Fruit fly (Drosophila melanogaster): Measurements from ENCODE around the gene CG11398.

CG11398 gene

DNA sequence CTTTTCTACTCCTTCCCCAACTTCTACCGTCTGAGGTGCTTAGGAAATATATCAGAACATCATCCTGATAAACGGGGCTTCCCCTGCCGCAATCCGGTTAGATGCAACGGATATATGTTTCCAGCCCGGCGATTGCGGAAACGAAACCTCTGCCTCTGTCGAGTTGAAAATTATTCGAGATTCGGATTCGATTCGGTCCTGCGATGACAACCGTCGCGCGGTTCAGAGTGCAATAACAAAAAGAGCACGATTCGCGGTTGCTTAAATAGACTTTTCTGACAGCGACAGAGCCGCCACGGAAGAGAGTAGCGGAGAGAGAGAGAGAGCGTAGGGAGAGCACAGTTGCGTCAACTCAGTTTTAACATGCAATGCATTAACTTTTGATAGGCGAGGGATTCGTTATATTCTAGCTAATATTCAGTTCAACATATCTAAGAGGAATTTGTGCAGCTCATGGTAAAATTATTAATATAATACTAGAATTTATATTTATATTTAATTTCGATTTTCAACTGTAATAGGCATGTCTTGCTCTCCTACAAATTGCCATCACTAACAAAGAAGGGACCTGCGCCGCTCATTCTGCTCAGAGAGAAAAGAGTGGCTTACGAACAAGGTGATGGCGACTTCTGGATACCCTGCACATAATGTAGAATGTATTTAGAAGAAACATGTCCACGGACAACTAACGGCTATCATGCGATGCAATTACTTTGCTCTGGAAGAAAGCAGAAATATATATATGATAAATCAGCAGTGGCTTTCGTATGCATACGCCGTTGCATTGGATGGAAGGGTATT is 20.1 kb upstream of the CG11398 start (continued):
- no peak for TF ChIP-seq pita (GFP tag; optimal IDR thresholded peaks at IDR 0.05)
- TF ChIP-seq CG18011 (GFP tag; optimal IDR thresholded peaks at IDR 0.05) = peak; percentile 45
- peak; percentile 76; the same call in 2 of the 3 replicates for TF ChIP-seq CG11695 (GFP tag; IDR thresholded peaks at IDR 0.05)
- TF ChIP-seq CG17359 (tag; optimal IDR thresholded peaks at IDR 0.05) = peak; percentile 81
- TF ChIP-seq CG10654 (GFP tag; optimal IDR thresholded peaks at IDR 0.05) = peak; percentile 57
- peak; percentile 79 for TF ChIP-seq BtbVII (GFP tag; optimal IDR thresholded peaks at IDR 0.05)
- TF ChIP-seq sqz (GFP tag; optimal IDR thresholded peaks at IDR 0.05) = no peak
- TF ChIP-seq CG34224 (GFP tag; IDR thresholded peaks at IDR 0.05; ENCODE audit: partially characterized antibody) = 0 out of 3 replicates have a peak, but pooled peaks have one; percentile 43
- TF ChIP-seq wek (GFP tag; optimal IDR thresholded peaks at IDR 0.05) = peak; percentile 52
- 0 out of 2 replicates have a peak, but pooled peaks have one; percentile 39 for TF ChIP-seq cas (GFP tag; IDR thresholded peaks at IDR 0.05)
- peak; percentile 77 for TF ChIP-seq CG10147 (GFP tag; optimal IDR thresholded peaks at IDR 0.05)
- peak; percentile 53 for TF ChIP-seq CG9437 (GFP tag; optimal IDR thresholded peaks at IDR 0.05)
- peak; percentile 82 for TF ChIP-seq CG17361 (GFP tag; IDR thresholded peaks at IDR 0.05)
- no peak for TF ChIP-seq tna (GFP tag; IDR thresholded peaks at IDR 0.05; ENCODE audit: partially characterized antibody)
- peak; percentile 76 for TF ChIP-seq Hmr (GFP tag; optimal IDR thresholded peaks at IDR 0.05)
- TF ChIP-seq kni (GFP tag; optimal IDR thresholded peaks at IDR 0.05) = peak; percentile 47
- peak; percentile 82 for TF ChIP-seq HLH54F (GFP tag; optimal IDR thresholded peaks at IDR 0.05)
- TF ChIP-seq Ets65A (GFP tag) = peak; percentile 97
- peak; percentile 82 for TF ChIP-seq zen (tag; optimal IDR thresholded peaks at IDR 0.05)
- TF ChIP-seq Sin3A (optimal IDR thresholded peaks at IDR 0.05) = no peak
- peak; percentile 83 for TF ChIP-seq CG17328 (GFP tag; IDR thresholded peaks at IDR 0.05)
- peak; percentile 88 for TF ChIP-seq ewg (GFP tag; optimal IDR thresholded peaks at IDR 0.05)
- peak; percentile 67 for TF ChIP-seq sens-2 (GFP tag; IDR thresholded peaks at IDR 0.05)
- peak; percentile 84 for TF ChIP-seq Sox102F (GFP tag; optimal IDR thresholded peaks at IDR 0.05)
- peak; percentile 64 for TF ChIP-seq CG12744 (GFP tag; optimal IDR thresholded peaks at IDR 0.05)
- peak; percentile 87 for TF ChIP-seq dysf (GFP tag; IDR thresholded peaks at IDR 0.05)
- peak; percentile 83 for TF ChIP-seq dmrt99B (tag; optimal IDR thresholded peaks at IDR 0.05)
- TF ChIP-seq CG6765 (GFP tag; optimal IDR thresholded peaks at IDR 0.05) = peak; percentile 13
- TF ChIP-seq Mrtf (GFP tag; IDR thresholded peaks at IDR 0.05) = peak; percentile 74
- peak; percentile 69 for TF ChIP-seq jing (GFP tag; optimal IDR thresholded peaks at IDR 0.05)
- peak; percentile 56 for TF ChIP-seq CG17385 (GFP tag; optimal IDR thresholded peaks at IDR 0.05)
- TF ChIP-seq CG3847 (GFP tag; IDR thresholded peaks at IDR 0.05) = peak; percentile 62
- TF ChIP-seq C15 (GFP tag; IDR thresholded peaks at IDR 0.05) = peak; percentile 51; the same call in 1 of the 3 replicates
- peak; percentile 74 for TF ChIP-seq ssp (GFP tag; IDR thresholded peaks at IDR 0.05)
- TF ChIP-seq ro (GFP tag; IDR thresholded peaks at IDR 0.05) = peak; percentile 60; the same call in 1 of the 2 replicates
- peak; percentile 52 to 73 for TF ChIP-seq Pdp1 (GFP tag; optimal IDR thresholded peaks at IDR 0.05)
- peak; percentile 81 for TF ChIP-seq tap (tag; optimal IDR thresholded peaks at IDR 0.05)
- TF ChIP-seq crc (GFP tag; optimal IDR thresholded peaks at IDR 0.05) = peak; percentile 37
- TF ChIP-seq CG10267 (tag; optimal IDR thresholded peaks at IDR 0.05) = peak; percentile 79
- peak; percentile 21 for TF ChIP-seq CG15479 (GFP tag; optimal IDR thresholded peaks at IDR 0.05)
- peak; percentile 91 for TF ChIP-seq ci (GFP tag; IDR thresholded peaks at IDR 0.05)
- peak; percentile 98 for TF ChIP-seq CG10274 (GFP tag; optimal IDR thresholded peaks at IDR 0.05)
- TF ChIP-seq dpn (GFP tag; optimal IDR thresholded peaks at IDR 0.05) = peak; percentile 58
- TF ChIP-seq klu (GFP tag; IDR thresholded peaks at IDR 0.05) = peak; percentile 47; the same call in 1 of the 2 replicates
- peak; percentile 68 for TF ChIP-seq CG6272 (GFP tag; IDR thresholded peaks at IDR 0.05)
- peak; percentile 89 for TF ChIP-seq gem (tag; optimal IDR thresholded peaks at IDR 0.05)
- TF ChIP-seq CG11085 (GFP tag; IDR thresholded peaks at IDR 0.05) = peak; percentile 49; the same call in 1 of the 2 replicates
- peak; percentile 22 for TF ChIP-seq Scr (GFP tag; IDR thresholded peaks at IDR 0.05; ENCODE audit: partially characterized antibody)

All from whole organism, embryonic.